Fruit fly (Drosophila melanogaster) whole organism, embryonic: Measurements from ENCODE around the gene CG15418.

Experiments used
- CG11504 ChIP-seq: fragments of 200-800 bp; sonication (Bioruptor generic); optimal IDR thresholded peaks from 3 replicates; lab custom pipeline; 2019; ENCODE audit warnings: missing biosample characterization, mild to moderate bottlenecking, missing genetic modification characterization, moderate library complexity
- CG17328 ChIP-seq: fragments of 200-800 bp; sonication (Bioruptor generic); IDR thresholded peaks from 2 replicates; pipeline ENCODE4 v1.3.6; 2022; ENCODE audit warnings: missing biosample characterization, missing genetic modification characterization
- CG7928 ChIP-seq: fragments of 200-800 bp; sonication (Bioruptor generic); optimal IDR thresholded peaks from 2 replicates; lab custom pipeline; 2017; ENCODE audit warnings: missing biosample characterization, mild to moderate bottlenecking, missing genetic modification characterization
- Fer1 ChIP-seq: fragments of 200-800 bp; sonication (Bioruptor generic); optimal IDR thresholded peaks from 2 replicates; lab custom pipeline; 2017; ENCODE audit warnings: missing biosample characterization, mild to moderate bottlenecking, missing genetic modification characterization
- Mes4 ChIP-seq: fragments of 200-800 bp; sonication (Bioruptor generic); optimal IDR thresholded peaks from 2 replicates; lab custom pipeline; 2016; ENCODE audit warnings: missing biosample characterization, missing genetic modification characterization
- Stat92E ChIP-seq, 3 experiments: fragments of >200 bp in 2 of 3; fragments of 200-800 bp in 1 of 3; sonication (Bioruptor generic) in 1 of 3; optimal IDR thresholded peaks; 2 replicates each; lab custom pipeline; 2017 to 2019; ENCODE audit warnings: missing biosample characterization in 3 of 3, missing genetic modification characterization in 3 of 3, mild to moderate bottlenecking in 1 of 3, moderate library complexity in 1 of 3
- h ChIP-seq: fragments of >200 bp; optimal IDR thresholded peaks from 2 replicates; lab custom pipeline; 2017
- slp2 ChIP-seq: fragments of 200-800 bp; sonication (Bioruptor generic); optimal IDR thresholded peaks from 2 replicates; lab custom pipeline; 2016; ENCODE audit warnings: missing biosample characterization, missing genetic modification characterization
- tna ChIP-seq: fragments of 200-800 bp; sonication (Bioruptor generic); IDR thresholded peaks from 2 replicates; pipeline ENCODE4 v1.3.6; 2022; ENCODE audit warnings: missing biosample characterization, missing genetic modification characterization; ENCODE audit not compliant: partially characterized antibody

dm6 chr2L:3610608-3611007, 10.9 kb downstream of the CG15418 start:
- TF ChIP-seq Fer1 (GFP tag; lab: Kevin White, UChicago) (no peak), CG7928 (no peak), h (lab: Kevin White, UChicago) (no peak), CG11504 (no peak), Mes4 (GFP tag; lab: Kevin White, UChicago) (no peak), tna (no peak), Stat92E (GFP tag; optimal IDR thresholded peaks at IDR 0.05; lab: Kevin White, UChicago) (no peak), slp2 (GFP tag; lab: Kevin White, UChicago) (no peak), CG17328 (GFP tag; lab: Robert Waterston, UW) (no peak)
